Fruit fly (Drosophila melanogaster) whole organism, prepupa: ENCODE results near the gene Jhbp11.

Experiments used
- Blimp-1 ChIP-seq: fragments of 200-800 bp; sonication (Bioruptor generic); optimal IDR thresholded peaks from 3 replicates; lab custom pipeline; 2017; ENCODE audit warnings: missing biosample characterization, missing genetic modification characterization, mild to moderate bottlenecking, moderate library complexity, missing genetic modification reagents
- CG11294 ChIP-seq: fragments of 200-800 bp; sonication (Bioruptor generic); IDR thresholded peaks from 2 replicates; pipeline ENCODE4 v1.3.6; 2022; ENCODE audit warnings: missing biosample characterization, missing genetic modification characterization
- CG15336 ChIP-seq: fragments of 200-800 bp; sonication (Bioruptor generic); IDR thresholded peaks from 2 replicates; pipeline ENCODE4 v1.3.6; 2022; ENCODE audit warnings: missing biosample characterization, missing genetic modification characterization
- CG1621 ChIP-seq: fragments of 200-800 bp; sonication (Bioruptor generic); optimal IDR thresholded peaks from 3 replicates; lab custom pipeline; 2018; ENCODE audit warnings: missing biosample characterization, mild to moderate bottlenecking, missing genetic modification characterization
- CG16779 ChIP-seq: fragments of 200-800 bp; sonication (Bioruptor generic); optimal IDR thresholded peaks from 3 replicates; lab custom pipeline; 2017; ENCODE audit warnings: missing biosample characterization, mild to moderate bottlenecking, missing genetic modification characterization
- CG31627 ChIP-seq: fragments of 200-800 bp; sonication (Bioruptor generic); optimal IDR thresholded peaks from 3 replicates; lab custom pipeline; 2016; ENCODE audit warnings: missing biosample characterization, missing genetic modification characterization
- CG34406 ChIP-seq: fragments of 200-800 bp; sonication (Bioruptor generic); optimal IDR thresholded peaks from 3 replicates; lab custom pipeline; 2016; ENCODE audit warnings: missing biosample characterization, missing genetic modification characterization
- CG4318 ChIP-seq: fragments of 200-800 bp; sonication (Bioruptor generic); optimal IDR thresholded peaks from 3 replicates; lab custom pipeline; 2017; ENCODE audit warnings: missing biosample characterization, mild to moderate bottlenecking, missing genetic modification characterization
- CG6276 ChIP-seq: fragments of 200-800 bp; sonication (Bioruptor generic); optimal IDR thresholded peaks from 2 replicates; lab custom pipeline; 2017; ENCODE audit warnings: missing biosample characterization, mild to moderate bottlenecking, missing genetic modification characterization
- CG6792 ChIP-seq: fragments of 200-800 bp; sonication (Bioruptor generic); optimal IDR thresholded peaks from 3 replicates; lab custom pipeline; 2016; ENCODE audit warnings: missing biosample characterization, missing genetic modification characterization
- CG6854 ChIP-seq: fragments of 200-800 bp; sonication (Bioruptor generic); optimal IDR thresholded peaks from 2 replicates; lab custom pipeline; 2017; ENCODE audit warnings: missing biosample characterization, mild to moderate bottlenecking, missing genetic modification characterization
- CG7368 ChIP-seq: fragments of 200-800 bp; sonication (Bioruptor generic); optimal IDR thresholded peaks from 3 replicates; lab custom pipeline; 2016; ENCODE audit warnings: missing biosample characterization, missing genetic modification characterization
- CG8319 ChIP-seq: fragments of 200-800 bp; sonication (Bioruptor generic); optimal IDR thresholded peaks from 3 replicates; lab custom pipeline; 2016; ENCODE audit warnings: missing biosample characterization, missing genetic modification characterization
- Eip75B ChIP-seq: fragments of 200-800 bp; sonication (Bioruptor generic); optimal IDR thresholded peaks from 3 replicates; lab custom pipeline; 2016; ENCODE audit warnings: missing biosample characterization, missing genetic modification characterization
- Eip78C ChIP-seq: fragments of 200-800 bp; sonication (Bioruptor generic); peaks from one replicate; lab custom pipeline; 2016; ENCODE audit warnings: missing biosample characterization, missing genetic modification characterization
- Ets21C ChIP-seq: fragments of 200-800 bp; sonication (Bioruptor generic); optimal IDR thresholded peaks from 3 replicates; lab custom pipeline; 2016; ENCODE audit warnings: missing biosample characterization, missing genetic modification characterization
- Ets96B ChIP-seq: fragments of 200-800 bp; optimal IDR thresholded peaks from 2 replicates; lab custom pipeline; 2019; ENCODE audit warnings: missing biosample characterization, mild to moderate bottlenecking, missing genetic modification characterization, moderate library complexity
- Lpt ChIP-seq: fragments of 200-800 bp; sonication (Bioruptor generic); optimal IDR thresholded peaks from 3 replicates; lab custom pipeline; 2016; ENCODE audit warnings: missing biosample characterization, missing genetic modification characterization
- OdsH ChIP-seq: fragments of 200-800 bp; sonication (Bioruptor generic); optimal IDR thresholded peaks from 3 replicates; lab custom pipeline; 2016; ENCODE audit warnings: missing biosample characterization, missing genetic modification characterization
- Smox ChIP-seq: fragments of 200-800 bp; sonication (Bioruptor generic); optimal IDR thresholded peaks from 3 replicates; lab custom pipeline; 2016; ENCODE audit warnings: missing biosample characterization, missing genetic modification characterization
- Sox102F ChIP-seq: fragments of 200-800 bp; sonication (Bioruptor generic); optimal IDR thresholded peaks from 2 replicates; lab custom pipeline; 2016; ENCODE audit warnings: missing biosample characterization, mild to moderate bottlenecking, missing genetic modification characterization
- Sox14 ChIP-seq: fragments of 200-800 bp; sonication (Bioruptor generic); optimal IDR thresholded peaks from 3 replicates; lab custom pipeline; 2016; ENCODE audit warnings: missing biosample characterization, missing genetic modification characterization
- achi ChIP-seq: fragments of 200-800 bp; sonication (Bioruptor generic); optimal IDR thresholded peaks from 3 replicates; lab custom pipeline; 2016; ENCODE audit warnings: missing biosample characterization, missing genetic modification characterization
- acj6 ChIP-seq: fragments of 200-800 bp; sonication (Bioruptor generic); optimal IDR thresholded peaks from 3 replicates; lab custom pipeline; 2016; ENCODE audit warnings: missing biosample characterization, missing genetic modification characterization
- dac ChIP-seq: fragments of 200-800 bp; sonication (Bioruptor generic); optimal IDR thresholded peaks from 2 replicates; lab custom pipeline; 2017; ENCODE audit warnings: missing biosample characterization, mild to moderate bottlenecking, missing genetic modification characterization
- eg ChIP-seq: fragments of 200-800 bp; sonication (Bioruptor generic); IDR thresholded peaks from 3 replicates; pipeline ENCODE4 v1.3.6; 2022; ENCODE audit warnings: missing biosample characterization, missing genetic modification characterization
- esn ChIP-seq: fragments of 200-800 bp; sonication (Bioruptor generic); optimal IDR thresholded peaks from 2 replicates; lab custom pipeline; 2016; ENCODE audit warnings: missing biosample characterization, mild to moderate bottlenecking, missing genetic modification characterization, moderate library complexity
- fkh ChIP-seq: fragments of 200-800 bp; sonication (Bioruptor generic); optimal IDR thresholded peaks from 3 replicates; lab custom pipeline; 2017; ENCODE audit warnings: missing biosample characterization, mild to moderate bottlenecking, missing genetic modification characterization, moderate library complexity
- net ChIP-seq: fragments of 200-800 bp; sonication (Bioruptor generic); optimal IDR thresholded peaks from 3 replicates; lab custom pipeline; 2016; ENCODE audit warnings: missing biosample characterization, missing genetic modification characterization
- pdm3 ChIP-seq: fragments of 200-800 bp; sonication (Bioruptor generic); optimal IDR thresholded peaks from 3 replicates; lab custom pipeline; 2016; ENCODE audit warnings: missing biosample characterization, missing genetic modification characterization
- spab ChIP-seq: fragments of 200-800 bp; sonication (Bioruptor generic); optimal IDR thresholded peaks from 2 replicates; lab custom pipeline; 2017; ENCODE audit warnings: missing biosample characterization, mild to moderate bottlenecking, missing genetic modification characterization, missing genetic modification reagents
- svp ChIP-seq: fragments of 200-800 bp; sonication (Bioruptor generic); peaks from one replicate; lab custom pipeline; 2016; ENCODE audit warnings: missing biosample characterization, missing genetic modification characterization
- topi ChIP-seq: fragments of 200-800 bp; sonication (Bioruptor generic); optimal IDR thresholded peaks from 3 replicates; lab custom pipeline; 2016; ENCODE audit warnings: missing biosample characterization, missing genetic modification characterization
- vri ChIP-seq: fragments of 200-800 bp; sonication (Bioruptor generic); optimal IDR thresholded peaks from 3 replicates; lab custom pipeline; 2016; ENCODE audit warnings: missing biosample characterization, mild to moderate bottlenecking, missing genetic modification characterization

The Jhbp11 gene

DNA sequence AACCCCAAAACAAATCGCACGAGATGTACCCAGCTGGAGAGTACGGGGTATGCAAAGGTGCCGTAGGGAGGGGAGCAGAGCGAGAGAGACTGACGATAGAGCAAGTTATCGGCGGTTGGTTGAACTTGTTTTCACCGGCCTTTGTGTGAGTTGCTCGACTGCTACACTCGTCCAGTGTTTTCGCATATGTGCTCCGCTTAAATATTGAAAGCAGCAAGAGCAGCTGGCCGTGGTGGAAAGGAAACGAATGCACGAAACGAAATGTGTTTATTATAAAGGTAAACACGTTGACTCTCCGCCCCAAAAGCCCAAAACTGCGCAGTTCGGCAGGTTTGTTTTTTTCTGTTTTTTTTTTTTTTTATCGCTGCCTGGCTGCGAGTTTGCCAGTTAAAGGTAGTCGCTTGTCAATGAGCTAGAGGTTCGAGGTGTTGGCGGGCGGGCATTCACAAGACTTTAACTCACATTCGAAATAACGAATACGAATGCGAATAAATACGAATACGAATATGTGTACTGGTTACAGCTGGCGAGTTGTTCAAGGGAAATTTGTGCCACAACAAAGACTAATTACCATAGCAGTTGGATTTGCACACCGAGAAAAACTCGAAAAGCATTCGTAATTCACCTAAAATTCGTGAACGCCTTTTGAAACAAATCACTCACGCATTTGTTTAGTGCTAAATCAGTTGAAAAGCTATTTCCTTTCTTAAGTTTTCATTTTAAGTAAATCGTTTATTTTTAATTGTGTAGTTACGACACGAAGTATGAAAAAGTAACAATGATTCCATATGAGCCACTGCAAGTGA, 28.8 kb downstream of the Jhbp11 start (continued):
- TF ChIP-seq CG11294 (GFP tag; lab: Robert Waterston, UW) (peak; percentile 78), dac (GFP tag; lab: Kevin White, UChicago) (no peak), Ets96B (peak; percentile 66), CG8319 (GFP tag; lab: Kevin White, UChicago) (peak; percentile 73), CG31627 (GFP tag; lab: Kevin White, UChicago) (peak; percentile 78), Sox14 (peak; percentile 67), spab (peak; percentile 24), CG16779 (tag; lab: Kevin White, UChicago) (peak; percentile 13), topi (GFP tag; lab: Kevin White, UChicago) (peak; percentile 89), CG34406 (peak; percentile 69)

- TF ChIP-seq net (no peak), Eip78C (GFP tag; lab: Kevin White, UChicago) (peak; percentile 53), vri (GFP tag; lab: Kevin White, UChicago) (peak; percentile 0), Lpt (GFP tag; lab: Kevin White, UChicago) (no peak), spab (no peak), CG7368 (no peak), pdm3 (no peak)
- TF ChIP-seq, all 60 proteins: peak for 2
These were observed 29.6 kb downstream of the Jhbp11 start for dm6 chr3R:27130551-27131161.

dm6 chr3R:27131408-27131807, 30.4 kb downstream of the Jhbp11 start:
- TF ChIP-seq fkh (peak; percentile 88), Ets21C (no peak), Sox102F (peak; percentile 38), Blimp-1 (peak; percentile 52), Eip78C (GFP tag; lab: Kevin White, UChicago) (peak; percentile 36), CG6792 (GFP tag; lab: Kevin White, UChicago) (no peak), vri (GFP tag; lab: Kevin White, UChicago) (peak; percentile 90), CG6854 (peak; percentile 7), esn (GFP tag; lab: Kevin White, UChicago) (peak; percentile 38)

- TF ChIP-seq fkh (no peak), acj6 (no peak), CG6276 (GFP tag; lab: Kevin White, UChicago) (no peak), Smox (no peak), svp (GFP tag; lab: Kevin White, UChicago) (no peak), CG4318 (GFP tag; lab: Kevin White, UChicago) (no peak), eg (GFP tag; lab: Robert Waterston, UW) (no peak), OdsH (no peak), achi (GFP tag; lab: Kevin White, UChicago) (no peak), Eip75B (GFP tag; lab: Kevin White, UChicago) (no peak), CG11294 (GFP tag; lab: Robert Waterston, UW) (no peak), Ets96B (no peak), CG31627 (GFP tag; lab: Kevin White, UChicago) (no peak), CG34406 (no peak), CG1621 (tag; lab: Kevin White, UChicago) (no peak), CG15336 (no peak), Blimp-1 (no peak)
These were observed 33.0 kb downstream of the Jhbp11 start for dm6 chr3R:27133992-27134391.
